Worm (Caenorhabditis elegans): Measurements from ENCODE around the gene F17H10.4.

F17H10.4 gene

DNA sequence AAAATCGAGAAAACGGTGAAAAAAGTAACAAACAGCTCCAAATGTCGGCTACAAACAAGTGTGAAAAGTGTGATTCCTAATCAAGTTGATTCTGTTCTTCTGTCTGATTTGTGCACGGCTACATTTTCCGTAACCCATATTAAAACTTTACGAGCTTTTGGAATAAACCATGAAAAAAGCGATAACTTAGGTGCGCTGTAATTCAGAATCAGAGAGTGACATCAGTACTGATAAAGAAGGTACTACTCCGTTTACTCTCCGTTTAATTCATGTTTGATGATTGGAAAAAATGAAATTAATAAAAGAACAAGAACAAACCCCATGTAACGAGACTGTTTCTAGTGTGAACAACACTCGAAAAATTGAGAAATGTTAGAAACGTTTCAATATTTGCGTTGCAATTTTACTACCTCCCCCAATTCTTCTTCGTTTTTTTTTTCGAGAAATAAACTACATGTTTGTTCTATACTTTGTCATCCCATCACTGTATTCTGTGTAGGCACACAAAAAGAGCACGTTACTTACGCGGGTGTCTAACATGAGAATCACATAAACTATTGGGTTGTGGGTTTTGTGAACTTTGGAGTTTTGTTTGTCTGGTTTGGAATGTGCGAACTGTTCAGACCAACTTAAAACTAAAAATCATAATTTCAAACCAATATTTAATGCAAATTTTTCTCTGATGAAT is 36.2 kb upstream of the F17H10.4 start (continued):
- TF ChIP-seq Y5F2A.4 (GFP tag; optimal IDR thresholded peaks at IDR 0.05) (no peak), php-3 (GFP tag; IDR thresholded peaks at IDR 0.05) (peak; percentile 94), pqm-1 (tag; optimal IDR thresholded peaks at IDR 0.05) (peak; percentile 47), zip-2 (tag; optimal IDR thresholded peaks at IDR 0.05) (no peak), mdl-1 (tag; optimal IDR thresholded peaks at IDR 0.05) (no peak), hlh-30 (tag; optimal IDR thresholded peaks at IDR 0.05; ENCODE audit: insufficient read depth) (peak; percentile 31), nhr-42 (GFP tag; IDR thresholded peaks at IDR 0.05) (no peak), snpc-1.2 (GFP tag; IDR thresholded peaks at IDR 0.05) (no peak), zip-11 (GFP tag; IDR thresholded peaks at IDR 0.05) (no peak), nhr-102 (tag; optimal IDR thresholded peaks at IDR 0.05) (no peak), skn-1 (tag; optimal IDR thresholded peaks at IDR 0.05) (no peak), dmd-6 (GFP tag; IDR thresholded peaks at IDR 0.05) (peak; percentile 45; the same call in 1 of the 2 replicates), lin-13 (GFP tag; optimal IDR thresholded peaks at IDR 0.05) (no peak), pha-4 (GFP tag; IDR thresholded peaks at IDR 0.05) (no peak), pha-4 (tag; optimal IDR thresholded peaks at IDR 0.05) (no peak), daf-16 (GFP tag; optimal IDR thresholded peaks at IDR 0.05) (no peak), daf-16 (tag; optimal IDR thresholded peaks at IDR 0.05) (peak; percentile 66), egl-43 (GFP tag; IDR thresholded peaks at IDR 0.05) (no peak), ctbp-1 (GFP tag; IDR thresholded peaks at IDR 0.05) (no peak), dpl-1 (GFP tag; optimal IDR thresholded peaks at IDR 0.05) (no peak), hif-1 (tag; optimal IDR thresholded peaks at IDR 0.05) (no peak), ceh-62 (tag; optimal IDR thresholded peaks at IDR 0.05) (no peak), nhr-28 (tag; optimal IDR thresholded peaks at IDR 0.05) (peak; percentile 77), saeg-2 (GFP tag; IDR thresholded peaks at IDR 0.05) (no peak), unc-130 (GFP tag; optimal IDR thresholded peaks at IDR 0.05) (no peak), dmd-9 (GFP tag; IDR thresholded peaks at IDR 0.05) (no peak), dve-1 (tag; optimal IDR thresholded peaks at IDR 0.05; ENCODE audit: insufficient read depth) (no peak), mdt-29 (GFP tag; IDR thresholded peaks at IDR 0.05) (no peak), madf-9 (GFP tag; conservative IDR thresholded peaks at IDR 0.05) (no peak), ces-1 (GFP tag; optimal IDR thresholded peaks at IDR 0.05) (no peak), lim-7 (GFP tag; IDR thresholded peaks at IDR 0.05) (no peak), D1046.2 (GFP tag; IDR thresholded peaks at IDR 0.05) (no peak)

DNA sequence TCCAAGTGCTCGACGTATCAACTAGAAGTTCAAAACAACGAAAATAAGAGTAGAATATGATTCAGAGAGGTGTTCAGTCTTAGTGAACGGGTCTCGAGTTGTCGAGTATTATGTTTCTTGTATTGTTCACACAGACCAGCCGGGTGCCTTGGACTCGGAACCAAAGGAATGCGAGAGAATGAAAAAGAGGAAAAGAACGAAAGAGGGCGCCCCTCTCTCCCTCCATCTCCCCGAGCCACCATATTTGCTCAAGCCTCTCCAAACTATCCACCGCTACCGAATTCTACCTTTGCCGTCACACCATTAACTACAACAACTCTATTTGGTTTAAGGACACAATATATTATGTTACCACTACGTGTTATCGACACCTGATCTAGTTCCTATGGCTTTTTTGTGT is 35.5 kb upstream of the F17H10.4 start:
- TF ChIP-seq hif-1 (tag; optimal IDR thresholded peaks at IDR 0.05) (no peak), nhr-28 (tag; optimal IDR thresholded peaks at IDR 0.05) (peak; percentile 19)

DNA sequence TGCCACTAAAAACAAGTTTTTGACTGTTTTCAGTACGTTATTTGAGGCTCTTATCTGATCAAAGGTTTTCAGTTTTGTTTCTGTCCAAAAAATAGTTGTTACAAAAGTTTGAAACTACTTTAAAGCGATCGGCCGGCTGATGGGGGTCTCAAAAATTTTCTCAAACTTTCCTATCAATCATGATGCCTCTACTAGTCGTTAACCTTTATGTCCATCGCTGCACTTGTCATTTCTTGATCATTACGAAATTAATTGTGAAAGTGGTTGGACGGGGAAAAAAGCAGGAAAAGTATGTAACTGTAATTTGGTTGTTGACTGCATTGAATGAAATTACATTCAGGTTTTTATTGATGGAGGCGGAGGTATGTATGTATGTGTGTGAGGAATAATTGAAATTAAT is 33.6 kb upstream of the F17H10.4 start:
- TF ChIP-seq snpc-4 (tag; optimal IDR thresholded peaks at IDR 0.05) (no peak), dmd-6 (GFP tag; IDR thresholded peaks at IDR 0.05) (0 out of 2 replicates have a peak, but pooled peaks have one; percentile 13), pqm-1 (tag; optimal IDR thresholded peaks at IDR 0.05) (no peak), nhr-102 (tag; optimal IDR thresholded peaks at IDR 0.05) (no peak), F37D6.2 (tag; optimal IDR thresholded peaks at IDR 0.05) (no peak), ceh-44 (GFP tag; IDR thresholded peaks at IDR 0.05) (no peak), unc-62 (GFP tag; optimal IDR thresholded peaks at IDR 0.05 in 1 of 2) (peak in 1 of 2 experiments; percentile 13), unc-62 (tag; optimal IDR thresholded peaks at IDR 0.05) (no peak), hlh-11 (tag; optimal IDR thresholded peaks at IDR 0.05) (no peak), Y48G9A.11 (GFP tag; IDR thresholded peaks at IDR 0.05) (no peak), nhr-28 (tag; optimal IDR thresholded peaks at IDR 0.05) (peak; percentile 32), zfp-3 (GFP tag; conservative IDR thresholded peaks at IDR 0.05) (no peak), lin-1 (GFP tag; IDR thresholded peaks at IDR 0.05) (no peak), attf-4 (tag; optimal IDR thresholded peaks at IDR 0.05) (no peak), tra-1 (GFP tag; IDR thresholded peaks at IDR 0.05) (0 out of 2 replicates have a peak, but pooled peaks have one; percentile 15), daf-16 (GFP tag; optimal IDR thresholded peaks at IDR 0.05) (no peak), daf-16 (tag; optimal IDR thresholded peaks at IDR 0.05) (peak; percentile 75)

All from whole organism, L4 larva.